Worm (Caenorhabditis elegans) whole organism, L3 larva: ENCODE measurements around the gene F33H1.4.
A peak's percentile ranks its signal among the peaks of the same experiment; 100 is the strongest.

Experiments
- R02D3.7 ChIP-seq: fragments of 150-350 bp; optimal IDR thresholded peaks from 2 replicates; lab custom pipeline; 2014; ENCODE audit warnings: missing biosample characterization, missing genetic modification characterization
- ZK546.5 ChIP-seq: sonication (generic microtip); optimal IDR thresholded peaks from 2 replicates; lab custom pipeline; 2017; ENCODE audit warnings: missing biosample characterization, missing genetic modification characterization
- ama-1 ChIP-seq: fragments of 150-350 bp; optimal IDR thresholded peaks from 2 replicates; lab custom pipeline; 2018
- ceh-16 ChIP-seq: sonication (generic microtip); optimal IDR thresholded peaks from 2 replicates; lab custom pipeline; 2017; ENCODE audit warnings: missing biosample characterization, missing genetic modification characterization
- ceh-28 ChIP-seq: fragments of 150-350 bp; optimal IDR thresholded peaks from 2 replicates; lab custom pipeline; 2014; ENCODE audit warnings: missing biosample characterization, missing genetic modification reagents, missing genetic modification characterization
- ceh-82 ChIP-seq: fragments of 150-350 bp; optimal IDR thresholded peaks from 2 replicates; lab custom pipeline; 2014; ENCODE audit warnings: missing biosample characterization, missing genetic modification characterization
- ceh-9 ChIP-seq: sonication (generic microtip); optimal IDR thresholded peaks from 2 replicates; lab custom pipeline; 2018; ENCODE audit warnings: missing biosample characterization, missing genetic modification characterization
- egl-5 ChIP-seq: fragments of 150-350 bp; optimal IDR thresholded peaks from 2 replicates; lab custom pipeline; 2017; ENCODE audit warnings: missing biosample characterization, missing genetic modification reagents, missing genetic modification characterization, inconsistent platforms
- elt-1 ChIP-seq: fragments of 150-350 bp; optimal IDR thresholded peaks from 2 replicates; lab custom pipeline; 2014; ENCODE audit warnings: missing biosample characterization, missing genetic modification characterization
- elt-2 ChIP-seq: sonication (generic microtip); optimal IDR thresholded peaks from 2 replicates; lab custom pipeline; 2016; ENCODE audit warnings: missing genetic modification reagents, mild to moderate bottlenecking, missing genetic modification characterization, missing compliant biosample characterization
- elt-3 ChIP-seq, 3 experiments: fragments of 150-350 bp in 1 of 3; sonication (generic microtip) in 2 of 3; optimal IDR thresholded peaks; 2 replicates in 2 of 3; 4 replicates in 1 of 3; lab custom pipeline; 2014 to 2017; ENCODE audit warnings: missing biosample characterization in 3 of 3, missing genetic modification characterization in 3 of 3
- eor-1 ChIP-seq, 2 experiments: fragments of 150-350 bp; optimal IDR thresholded peaks; 2 replicates each; lab custom pipeline; 2014 to 2018; ENCODE audit warnings: missing biosample characterization in 2 of 2, missing genetic modification characterization in 2 of 2
- fos-1 ChIP-seq: fragments of 150-350 bp; optimal IDR thresholded peaks from 2 replicates; lab custom pipeline; 2014; ENCODE audit warnings: missing biosample characterization, missing genetic modification characterization
- hmg-11 ChIP-seq: sonication (generic microtip); optimal IDR thresholded peaks from 2 replicates; lab custom pipeline; 2016; ENCODE audit warnings: missing genetic modification characterization, missing compliant biosample characterization
- jun-1 ChIP-seq: fragments of 150-350 bp; optimal IDR thresholded peaks from 2 replicates; lab custom pipeline; 2014; ENCODE audit warnings: missing biosample characterization, missing genetic modification reagents, missing genetic modification characterization
- lin-15B ChIP-seq: fragments of 150-350 bp; optimal IDR thresholded peaks from 2 replicates; lab custom pipeline; 2014; ENCODE audit warnings: missing biosample characterization, missing genetic modification characterization
- mdl-1 ChIP-seq: fragments of 150-350 bp; optimal IDR thresholded peaks from 2 replicates; lab custom pipeline; 2014; ENCODE audit warnings: missing biosample characterization, missing genetic modification characterization
- mml-1 ChIP-seq: fragments of 150-350 bp; sonication (generic microtip); optimal IDR thresholded peaks from 3 replicates; lab custom pipeline; 2014; ENCODE audit warnings: missing biosample characterization, missing genetic modification characterization
- nfya-1 ChIP-seq: sonication (generic microtip); optimal IDR thresholded peaks from 2 replicates; lab custom pipeline; 2017; ENCODE audit warnings: missing genetic modification characterization, mild to moderate bottlenecking, missing compliant biosample characterization, antibody characterized with exemption, moderate library complexity; ENCODE audit not compliant: insufficient read depth
- nhr-11 ChIP-seq: fragments of 150-350 bp; optimal IDR thresholded peaks from 2 replicates; lab custom pipeline; 2014; ENCODE audit warnings: missing biosample characterization, missing genetic modification characterization
- nhr-12 ChIP-seq: fragments of 150-350 bp; optimal IDR thresholded peaks from 2 replicates; lab custom pipeline; 2014; ENCODE audit warnings: missing biosample characterization, missing genetic modification characterization
- nhr-23 ChIP-seq: fragments of 150-350 bp; optimal IDR thresholded peaks from 2 replicates; lab custom pipeline; 2014; ENCODE audit warnings: missing biosample characterization, missing genetic modification reagents, missing genetic modification characterization
- nhr-25 ChIP-seq: sonication (generic microtip); optimal IDR thresholded peaks from 2 replicates; lab custom pipeline; 2017; ENCODE audit warnings: missing biosample characterization, missing genetic modification characterization
- nhr-28 ChIP-seq: fragments of 150-350 bp; optimal IDR thresholded peaks from 2 replicates; lab custom pipeline; 2014; ENCODE audit warnings: missing biosample characterization, missing genetic modification characterization
- nhr-43 ChIP-seq: sonication (generic microtip); optimal IDR thresholded peaks from 2 replicates; lab custom pipeline; 2016; ENCODE audit warnings: mild to moderate bottlenecking, missing genetic modification characterization, missing compliant biosample characterization; ENCODE audit not compliant: poor library complexity, severe bottlenecking
- nhr-76 ChIP-seq: fragments of 150-350 bp; sonication (generic microtip); optimal IDR thresholded peaks from 5 replicates; lab custom pipeline; 2014; ENCODE audit warnings: missing biosample characterization, missing genetic modification characterization
- nhr-77 ChIP-seq: fragments of 150-350 bp; optimal IDR thresholded peaks from 2 replicates; lab custom pipeline; 2014; ENCODE audit warnings: missing biosample characterization, missing genetic modification characterization
- pha-4 ChIP-seq: fragments of 150-350 bp; optimal IDR thresholded peaks from 2 replicates; lab custom pipeline; 2014; ENCODE audit warnings: missing biosample characterization, missing genetic modification reagents, missing genetic modification characterization
- pqm-1 ChIP-seq: fragments of 150-350 bp; optimal IDR thresholded peaks from 2 replicates; lab custom pipeline; 2017; ENCODE audit warnings: missing biosample characterization, missing genetic modification characterization, inconsistent platforms
- sea-2 ChIP-seq: fragments of 150-350 bp; sonication (generic microtip); optimal IDR thresholded peaks from 4 replicates; lab custom pipeline; 2014; ENCODE audit warnings: missing biosample characterization, missing genetic modification reagents, missing genetic modification characterization
- skn-1 ChIP-seq: fragments of 150-350 bp; optimal IDR thresholded peaks from 2 replicates; lab custom pipeline; 2014; ENCODE audit warnings: missing biosample characterization, missing genetic modification characterization
- snpc-4 ChIP-seq: fragments of 150-350 bp; optimal IDR thresholded peaks from 2 replicates; lab custom pipeline; 2014; ENCODE audit warnings: missing biosample characterization, missing genetic modification characterization
- tbx-2 ChIP-seq: sonication (generic microtip); optimal IDR thresholded peaks from 2 replicates; lab custom pipeline; 2016; ENCODE audit warnings: mild to moderate bottlenecking, missing genetic modification characterization, missing compliant biosample characterization
- zag-1 ChIP-seq: fragments of 150-350 bp; optimal IDR thresholded peaks from 2 replicates; lab custom pipeline; 2014; ENCODE audit warnings: missing biosample characterization, missing genetic modification characterization
- ztf-11 ChIP-seq: fragments of 150-350 bp; optimal IDR thresholded peaks from 2 replicates; lab custom pipeline; 2014; ENCODE audit warnings: missing biosample characterization, missing genetic modification characterization
- ztf-4 ChIP-seq: fragments of 150-350 bp; optimal IDR thresholded peaks from 2 replicates; lab custom pipeline; 2014; ENCODE audit warnings: missing biosample characterization, missing genetic modification characterization

The F33H1.4 gene

ce11 chrII:10174338-10174737 lies at the start of gene F33H1.4:
TSS of gene F33H1.4 (plus strand) at chrII:10174648.
- TF ChIP-seq nhr-11 (tag; lab: Kevin White, UChicago) (no peak), elt-2 (peak; percentile 29), jun-1 (tag; lab: Kevin White, UChicago) (peak; percentile 32), nfya-1 (no peak), sea-2 (no peak), lin-15B (peak; percentile 97), pha-4 (tag; lab: Kevin White, UChicago) (peak; percentile 84), ama-1 (lab: Kevin White, UChicago) (peak; percentile 68), fos-1 (tag; lab: Kevin White, UChicago) (no peak), skn-1 (tag; lab: Kevin White, UChicago) (no peak), nhr-23 (peak; percentile 57), nhr-43 (tag; lab: Kevin White, UChicago) (peak; percentile 36), R02D3.7 (tag; lab: Kevin White, UChicago) (peak; percentile 58), snpc-4 (tag; lab: Kevin White, UChicago) (no peak), zag-1 (no peak), tbx-2 (tag; lab: Kevin White, UChicago) (no peak), nhr-25 (tag; lab: Kevin White, UChicago) (peak; percentile 71)

- no peak for TF ChIP-seq ceh-28
- TF ChIP-seq ceh-16 (tag; lab: Kevin White, UChicago), result no peak
- no peak for TF ChIP-seq eor-1 (tag; optimal IDR thresholded peaks at IDR 0.05; lab: Kevin White, UChicago)
- no peak for TF ChIP-seq zag-1
- TF ChIP-seq mdl-1 (tag; lab: Kevin White, UChicago), result no peak
- TF ChIP-seq nhr-12, result no peak
- no peak for TF ChIP-seq pha-4 (tag; lab: Kevin White, UChicago)
- TF ChIP-seq pqm-1 (tag; lab: Kevin White, UChicago), result no peak
- TF ChIP-seq ztf-4 (tag; lab: Kevin White, UChicago), result no peak
- no peak for TF ChIP-seq ZK546.5 (tag; lab: Kevin White, UChicago)
- TF ChIP-seq nhr-28, result no peak
- TF ChIP-seq nhr-23, result no peak
These were observed 47.1 kb upstream of the F33H1.4 start, which contains the start of gene F27E5.8 for ce11 chrII:10127389-10127788. TSS of gene F27E5.8 (minus strand) at chrII:10127489.

- TF ChIP-seq elt-2, result no peak
- no peak for TF ChIP-seq fos-1 (tag; lab: Kevin White, UChicago)
- no peak for TF ChIP-seq sea-2
- no peak for TF ChIP-seq ztf-11 (tag; lab: Kevin White, UChicago)
- no peak for TF ChIP-seq zag-1
- no peak for TF ChIP-seq egl-5 (tag; lab: Kevin White, UChicago)
- no peak for TF ChIP-seq mml-1 (tag; lab: Kevin White, UChicago)
- no peak for TF ChIP-seq nhr-43 (tag; lab: Kevin White, UChicago)
- no peak for TF ChIP-seq tbx-2 (tag; lab: Kevin White, UChicago)
- TF ChIP-seq nhr-76 (tag; lab: Kevin White, UChicago), result no peak
- no peak for TF ChIP-seq ceh-9
- TF ChIP-seq ceh-82 (tag; lab: Kevin White, UChicago), result no peak
- no peak for TF ChIP-seq ceh-16 (tag; lab: Kevin White, UChicago)
- no peak for TF ChIP-seq elt-3 (tag; optimal IDR thresholded peaks at IDR 0.05; lab: Kevin White, UChicago)
- TF ChIP-seq hmg-11 (tag; lab: Kevin White, UChicago), result no peak
- TF ChIP-seq nhr-77 (tag; lab: Kevin White, UChicago), result no peak
- TF ChIP-seq nhr-25 (tag; lab: Kevin White, UChicago), result no peak
- TF ChIP-seq elt-1 (tag; lab: Kevin White, UChicago), result no peak
- TF ChIP-seq, all 47 proteins: peak for 0
These were observed 42.7 kb upstream of the F33H1.4 start, which contains the start of gene F27E5.5 for ce11 chrII:10131760-10132159. TSS of gene F27E5.5 (minus strand) at chrII:10131860.

DNA sequence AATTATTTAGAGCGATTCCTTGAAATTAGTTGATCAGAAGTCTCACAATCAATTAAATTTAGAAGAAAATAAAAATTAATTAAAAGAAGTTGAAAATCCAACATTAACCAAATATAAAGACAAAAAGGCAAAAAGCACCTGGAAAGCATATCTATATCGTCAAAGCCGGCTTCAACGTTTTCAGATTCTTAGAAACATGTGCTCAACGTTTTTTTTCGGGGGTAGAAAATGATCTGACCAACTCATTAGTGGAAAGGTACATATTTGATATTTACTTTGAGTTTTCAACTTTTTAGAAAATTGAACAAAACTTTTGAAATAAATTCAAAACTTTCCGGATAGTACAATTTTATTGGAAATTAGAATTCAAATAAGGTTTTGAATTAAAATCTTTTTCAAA lies 41.6 kb upstream of the F33H1.4 start:
- TF ChIP-seq eor-1 (tag; optimal IDR thresholded peaks at IDR 0.05; lab: Kevin White, UChicago) (no peak), nhr-43 (tag; lab: Kevin White, UChicago) (no peak), nhr-23 (no peak), nhr-11 (tag; lab: Kevin White, UChicago) (peak; percentile 39)
